Worm (Caenorhabditis elegans) whole organism, L3 larva: ENCODE data around the gene psd-1.

Experiments used
- R02D3.7 ChIP-seq: fragments of 150-350 bp; optimal IDR thresholded peaks from 2 replicates; lab custom pipeline; 2014; ENCODE audit warnings: missing biosample characterization, missing genetic modification characterization
- ceh-82 ChIP-seq: fragments of 150-350 bp; optimal IDR thresholded peaks from 2 replicates; lab custom pipeline; 2014; ENCODE audit warnings: missing biosample characterization, missing genetic modification characterization
- jun-1 ChIP-seq: fragments of 150-350 bp; optimal IDR thresholded peaks from 2 replicates; lab custom pipeline; 2014; ENCODE audit warnings: missing biosample characterization, missing genetic modification reagents, missing genetic modification characterization
- lin-39 ChIP-seq: fragments of 150-350 bp; optimal IDR thresholded peaks from 2 replicates; lab custom pipeline; 2018; ENCODE audit warnings: missing biosample characterization, missing genetic modification reagents, missing genetic modification characterization
- nhr-237 ChIP-seq: fragments of 150-350 bp; optimal IDR thresholded peaks from 2 replicates; lab custom pipeline; 2014; ENCODE audit warnings: missing biosample characterization, missing genetic modification characterization
- unc-62 ChIP-seq: fragments of 150-350 bp; sonication (generic microtip); optimal IDR thresholded peaks from 4 replicates; lab custom pipeline; 2014; ENCODE audit warnings: missing biosample characterization, missing genetic modification reagents, missing genetic modification characterization

ce11 chrIII:7322018-7322417, 46.8 kb upstream of the psd-1 start:
- no peak for TF ChIP-seq jun-1 (tag; lab: Kevin White, UChicago)
- no peak for TF ChIP-seq unc-62
- no peak for TF ChIP-seq ceh-82 (tag; lab: Kevin White, UChicago)
- TF ChIP-seq lin-39, result no peak
- TF ChIP-seq nhr-237 (tag; lab: Kevin White, UChicago), result no peak
- TF ChIP-seq R02D3.7 (tag; lab: Kevin White, UChicago), result no peak
